Worm (Caenorhabditis elegans): ENCODE results near the gene R07A4.4.

Gene R07A4.4

DNA sequence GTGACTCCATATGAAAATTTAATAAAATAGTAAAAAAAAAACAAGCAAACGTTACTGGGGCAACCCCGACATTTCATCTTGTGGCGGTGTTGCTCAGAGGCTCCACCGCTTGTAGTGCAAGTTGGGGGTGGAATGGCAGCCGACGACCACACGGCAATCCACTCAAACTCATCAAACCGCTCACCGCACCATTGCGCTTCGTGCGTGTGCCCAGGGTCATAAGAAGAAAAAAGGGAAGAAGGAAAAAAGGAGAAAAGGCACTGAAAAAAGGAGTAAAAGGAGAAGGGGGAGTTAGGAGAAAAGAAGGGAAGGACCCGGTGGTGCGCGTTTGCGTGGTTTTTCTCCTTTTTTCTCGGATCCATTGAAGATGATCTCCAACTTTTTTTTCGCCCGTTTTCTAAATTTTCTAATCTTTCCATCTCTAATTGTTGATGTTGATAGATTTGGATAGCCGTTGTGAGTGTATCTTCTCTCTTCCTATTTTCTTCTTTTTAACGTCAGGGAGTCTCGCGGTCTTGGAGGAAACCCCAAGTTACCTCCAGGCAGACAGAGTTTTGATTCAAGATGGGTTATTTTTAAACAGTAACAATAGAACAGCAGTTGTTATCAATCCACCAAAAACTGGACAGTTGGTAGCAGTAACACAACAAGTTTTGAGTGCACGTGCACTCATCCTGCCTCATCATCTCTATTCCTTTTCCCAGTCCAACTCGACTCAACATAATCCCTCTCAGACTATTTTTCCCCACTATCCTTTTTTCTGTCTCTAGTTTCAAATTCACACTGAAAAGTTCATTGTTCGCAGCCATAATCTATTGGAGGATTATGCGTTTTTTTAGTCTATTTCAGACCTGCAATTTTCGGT lies 11.0 kb upstream of the R07A4.4 start (continued):
- TF ChIP-seq F10B5.3 (tag; optimal IDR thresholded peaks at IDR 0.05) (no peak), nhr-6 (tag; optimal IDR thresholded peaks at IDR 0.05) (no peak), aha-1 (tag) (peak; percentile 95), madf-5 (GFP tag; IDR thresholded peaks at IDR 0.05) (no peak), nhr-41 (GFP tag; IDR thresholded peaks at IDR 0.05) (no peak), tra-1 (GFP tag; IDR thresholded peaks at IDR 0.05) (no peak), lin-13 (GFP tag; optimal IDR thresholded peaks at IDR 0.05) (no peak), lsy-2 (tag; optimal IDR thresholded peaks at IDR 0.05) (peak in 1 of 2 experiments; percentile 22), nhr-28 (tag; optimal IDR thresholded peaks at IDR 0.05) (no peak), lin-15B (tag; optimal IDR thresholded peaks at IDR 0.05) (no peak), hlh-30 (tag; optimal IDR thresholded peaks at IDR 0.05; ENCODE audit: insufficient read depth) (peak; percentile 62), set-16 (GFP tag; IDR thresholded peaks at IDR 0.05) (peak; percentile 66), zag-1 (tag; optimal IDR thresholded peaks at IDR 0.05) (no peak), duxl-1 (tag; optimal IDR thresholded peaks at IDR 0.05; ENCODE audit: poor library complexity) (no peak), nhr-77 (tag; optimal IDR thresholded peaks at IDR 0.05) (no peak), Y105C5A.15 (GFP tag; IDR thresholded peaks at IDR 0.05) (no peak), dmd-6 (GFP tag; IDR thresholded peaks at IDR 0.05) (0 out of 2 replicates have a peak, but pooled peaks have one; percentile 16), unc-130 (GFP tag; optimal IDR thresholded peaks at IDR 0.05) (no peak), unc-62 (GFP tag; optimal IDR thresholded peaks at IDR 0.05 in 1 of 2) (peak in 1 of 2 experiments; percentile 13), unc-62 (tag; optimal IDR thresholded peaks at IDR 0.05) (no peak), Y5F2A.4 (GFP tag; optimal IDR thresholded peaks at IDR 0.05) (no peak), D1046.2 (GFP tag; IDR thresholded peaks at IDR 0.05) (no peak), ceh-82 (tag; optimal IDR thresholded peaks at IDR 0.05) (no peak), mxl-2 (GFP tag; conservative IDR thresholded peaks at IDR 0.05) (no peak), gei-8 (GFP tag; optimal IDR thresholded peaks at IDR 0.05) (no peak), mep-1 (tag; optimal IDR thresholded peaks at IDR 0.05) (peak; percentile 51), pha-4 (GFP tag; IDR thresholded peaks at IDR 0.05) (peak; percentile 62; the same call in 1 of the 2 replicates), pha-4 (tag; optimal IDR thresholded peaks at IDR 0.05) (no peak), zip-11 (GFP tag; IDR thresholded peaks at IDR 0.05) (no peak), mxl-3 (GFP tag; optimal IDR thresholded peaks at IDR 0.05) (no peak), F44E2.7 (GFP tag; IDR thresholded peaks at IDR 0.05) (no peak), F49E8.2 (tag; optimal IDR thresholded peaks at IDR 0.05; ENCODE audit: borderline replicate concordance) (no peak), spr-1 (tag; optimal IDR thresholded peaks at IDR 0.05) (no peak), spr-3 (GFP tag; optimal IDR thresholded peaks at IDR 0.05) (no peak), mdt-29 (GFP tag; IDR thresholded peaks at IDR 0.05) (no peak), ama-1 (optimal IDR thresholded peaks at IDR 0.05) (no peak), lin-1 (GFP tag; IDR thresholded peaks at IDR 0.05) (no peak), ZK337.2 (GFP tag; IDR thresholded peaks at IDR 0.05) (peak; percentile 64; the same call in 1 of the 2 replicates), F37D6.2 (tag; optimal IDR thresholded peaks at IDR 0.05) (no peak), hmg-1.1 (GFP tag; IDR thresholded peaks at IDR 0.05) (0 out of 2 replicates have a peak, but pooled peaks have one; percentile 11), nhr-48 (tag; optimal IDR thresholded peaks at IDR 0.05) (peak; percentile 78)

DNA sequence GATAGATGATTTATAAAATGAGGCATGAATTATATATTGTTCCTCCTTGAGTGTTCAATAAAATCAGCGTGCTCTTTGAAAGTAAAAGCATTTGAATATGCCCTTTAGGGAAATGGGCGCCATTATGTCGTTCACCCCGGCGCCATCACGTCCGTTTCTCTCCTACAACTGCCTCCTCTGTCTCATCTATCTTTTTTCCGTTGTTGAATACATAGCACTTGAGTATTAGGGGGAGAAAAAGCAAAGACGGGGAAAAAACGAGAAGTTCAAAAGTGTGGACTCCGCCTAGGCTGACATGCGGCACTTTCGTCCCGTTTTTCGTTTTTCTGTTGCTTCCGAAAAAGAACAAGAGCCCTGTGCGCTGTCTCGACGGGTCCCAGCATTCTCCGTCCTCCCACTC lies 10.2 kb upstream of the R07A4.4 start:
- TF ChIP-seq ctbp-1 (GFP tag; IDR thresholded peaks at IDR 0.05) (0 out of 2 replicates have a peak, but pooled peaks have one; percentile 6), lsy-2 (tag; optimal IDR thresholded peaks at IDR 0.05) (peak in 1 of 2 experiments; percentile 32), mes-2 (tag; optimal IDR thresholded peaks at IDR 0.05; ENCODE audit: poor library complexity, severe bottlenecking) (peak; percentile 56), hmg-1.1 (GFP tag; IDR thresholded peaks at IDR 0.05) (peak; percentile 50), ceh-62 (tag; optimal IDR thresholded peaks at IDR 0.05) (no peak), jun-1 (tag; optimal IDR thresholded peaks at IDR 0.05) (no peak), hlh-11 (tag; optimal IDR thresholded peaks at IDR 0.05) (peak; percentile 17), daf-16 (GFP tag; optimal IDR thresholded peaks at IDR 0.05) (no peak), daf-16 (tag; optimal IDR thresholded peaks at IDR 0.05) (peak; percentile 21), egl-43 (GFP tag; IDR thresholded peaks at IDR 0.05) (peak; percentile 20; the same call in 1 of the 2 replicates), unc-62 (GFP tag; optimal IDR thresholded peaks at IDR 0.05 in 1 of 2) (peak in 1 of 2 experiments; percentile 88), unc-62 (tag; optimal IDR thresholded peaks at IDR 0.05) (no peak), rbr-2 (tag; optimal IDR thresholded peaks at IDR 0.05) (peak; percentile 34), tag-97 (GFP tag; IDR thresholded peaks at IDR 0.05) (0 out of 2 replicates have a peak, but pooled peaks have one; percentile 76), dmd-9 (GFP tag; IDR thresholded peaks at IDR 0.05) (no peak)
